Worm (Caenorhabditis elegans) whole organism, early embryonic: ENCODE results near the gene flp-6.
A peak's percentile ranks its signal among the peaks of the same experiment; 100 is the strongest.

Experiments used
- B0310.2 ChIP-seq: sonication (generic microtip); optimal IDR thresholded peaks from 2 replicates; lab custom pipeline; 2016; ENCODE audit warnings: mild to moderate bottlenecking, missing genetic modification characterization, missing compliant biosample characterization
- F13C5.2 ChIP-seq: sonication (generic microtip); optimal IDR thresholded peaks from 2 replicates; lab custom pipeline; 2017; ENCODE audit warnings: mild to moderate bottlenecking, missing genetic modification characterization, inconsistent platforms, missing compliant biosample characterization
- aly-1 ChIP-seq: sonication (generic microtip); optimal IDR thresholded peaks from 2 replicates; lab custom pipeline; 2016; ENCODE audit warnings: missing genetic modification characterization, missing compliant biosample characterization
- ama-1 ChIP-seq: fragments of 150-350 bp; optimal IDR thresholded peaks from 2 replicates; lab custom pipeline; 2014
- ceh-13 ChIP-seq: fragments of 200-800 bp; sonication (Bioruptor generic); optimal IDR thresholded peaks from 2 replicates; lab custom pipeline; 2018; ENCODE audit warnings: mild to moderate bottlenecking, missing genetic modification characterization, missing compliant biosample characterization
- ceh-36 ChIP-seq: sonication (generic microtip); optimal IDR thresholded peaks from 2 replicates; lab custom pipeline; 2016; ENCODE audit warnings: missing genetic modification characterization, inconsistent platforms, missing compliant biosample characterization
- ets-7 ChIP-seq: sonication (generic microtip); optimal IDR thresholded peaks from 2 replicates; lab custom pipeline; 2016; ENCODE audit warnings: missing genotype, missing genetic modification characterization, missing compliant biosample characterization
- flt-1 ChIP-seq: fragments of 200-800 bp; sonication (Bioruptor generic); IDR thresholded peaks from 2 replicates; pipeline ENCODE4 v1.3.6; 2022; ENCODE audit warnings: missing genetic modification characterization, missing compliant biosample characterization
- hmbx-1 ChIP-seq: sonication (generic microtip); optimal IDR thresholded peaks from 2 replicates; lab custom pipeline; 2016; ENCODE audit warnings: mild to moderate bottlenecking, missing genetic modification characterization, missing compliant biosample characterization
- hmg-4 ChIP-seq: fragments of 200-800 bp; sonication (Bioruptor generic); optimal IDR thresholded peaks from 2 replicates; lab custom pipeline; 2018; ENCODE audit warnings: mild to moderate bottlenecking, missing genetic modification characterization, missing compliant biosample characterization
- hnd-1 ChIP-seq: sonication (generic microtip); optimal IDR thresholded peaks from 2 replicates; lab custom pipeline; 2016; ENCODE audit warnings: missing genetic modification characterization, missing compliant biosample characterization
- pes-1 ChIP-seq: fragments of 200-800 bp; sonication (Bioruptor generic); IDR thresholded peaks from 2 replicates; pipeline ENCODE4 v1.3.6; 2022; ENCODE audit warnings: missing genetic modification reagents, missing genetic modification characterization, missing compliant biosample characterization
- scrt-1 ChIP-seq: fragments of 200-800 bp; sonication (Bioruptor generic); IDR thresholded peaks from 2 replicates; pipeline ENCODE4 v1.3.6; 2022; ENCODE audit warnings: missing genetic modification characterization, missing compliant biosample characterization
- sea-1 ChIP-seq: fragments of 200-800 bp; sonication (Bioruptor generic); conservative IDR thresholded peaks from 2 replicates; pipeline ENCODE4 v1.3.6; 2022; ENCODE audit warnings: missing genetic modification characterization, missing compliant biosample characterization
- tbx-11 ChIP-seq: fragments of 200-800 bp; sonication (Bioruptor generic); IDR thresholded peaks from 2 replicates; pipeline ENCODE4 v1.3.6; 2022; ENCODE audit warnings: missing genetic modification characterization, missing compliant biosample characterization
- tbx-37 ChIP-seq: fragments of 200-800 bp; sonication (Bioruptor generic); conservative IDR thresholded peaks from 2 replicates; pipeline ENCODE4 v1.3.6; 2022; ENCODE audit warnings: missing genetic modification reagents, missing genetic modification characterization, missing compliant biosample characterization
- tra-4 ChIP-seq: sonication (generic microtip); optimal IDR thresholded peaks from 2 replicates; lab custom pipeline; 2017; ENCODE audit warnings: missing genetic modification characterization, missing compliant biosample characterization

Gene flp-6

DNA sequence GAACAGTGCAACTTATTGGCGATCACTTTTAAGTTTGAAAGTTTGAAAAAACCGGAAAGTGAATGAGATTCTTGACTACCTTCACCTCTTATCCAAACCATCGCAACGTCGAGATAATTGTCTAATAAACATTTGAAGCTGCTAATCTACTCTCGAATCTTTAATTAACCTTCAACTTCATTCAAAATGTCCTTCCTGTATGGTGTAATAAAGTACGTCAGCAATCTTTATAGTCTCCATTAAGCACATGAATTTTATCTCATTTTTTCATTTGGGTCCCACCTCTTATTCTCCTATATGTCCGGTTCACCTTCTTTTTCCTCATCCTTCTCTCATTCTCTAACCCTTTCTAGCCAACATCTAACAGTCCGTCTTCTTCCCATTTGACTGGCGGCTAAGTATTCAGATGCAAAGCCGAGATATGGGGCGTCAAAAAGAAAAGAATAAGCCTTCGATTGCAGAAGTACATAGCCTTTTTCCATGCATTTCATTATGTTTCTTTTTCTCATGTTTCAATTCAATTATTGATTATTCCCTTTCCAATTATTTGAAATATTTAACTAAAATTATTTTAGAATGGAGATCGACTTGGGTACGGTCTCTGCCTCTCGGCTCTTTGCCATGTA, 29.2 kb downstream of the flp-6 start, which contains the start of gene swt-5:
Gene swt-5 (plus strand): TSS at position 576 of the 626 bp plus-strand sequence.
- TF ChIP-seq ceh-36 (no peak), aly-1 (tag; lab: Kevin White, UChicago) (no peak), sea-1 (GFP tag; lab: Robert Waterston, UW) (no peak), F13C5.2 (tag; lab: Kevin White, UChicago) (no peak), tbx-37 (GFP tag; lab: Robert Waterston, UW) (no peak), tbx-11 (GFP tag; lab: Robert Waterston, UW) (no peak), ama-1 (no peak), ceh-13 (GFP tag; lab: Kevin White, UChicago) (no peak), tra-4 (tag; lab: Kevin White, UChicago) (no peak)

ce11 chrV:9503152-9503817, 31.5 kb downstream of the flp-6 start:
- TF ChIP-seq flt-1 (GFP tag; lab: Robert Waterston, UW): peak; percentile 96
- TF ChIP-seq scrt-1: peak; percentile 97
- TF ChIP-seq F13C5.2 (tag; lab: Kevin White, UChicago): peak; percentile 91
- peak; percentile 94 for TF ChIP-seq tbx-11 (GFP tag; lab: Robert Waterston, UW)
- TF ChIP-seq ama-1: no peak
- TF ChIP-seq ets-7 (tag; lab: Kevin White, UChicago): peak; percentile 76
- peak; percentile 74 for TF ChIP-seq hmbx-1
- peak; percentile 96 for TF ChIP-seq sea-1 (GFP tag; lab: Robert Waterston, UW)
- TF ChIP-seq pes-1 (GFP tag; lab: Robert Waterston, UW): no peak; the same call in 1 of the 2 replicates
- peak; percentile 96 for TF ChIP-seq hmg-4 (GFP tag; lab: Kevin White, UChicago)
- TF ChIP-seq B0310.2: peak; percentile 93
- TF ChIP-seq ceh-36: peak; percentile 91
- peak; percentile 91 for TF ChIP-seq aly-1 (tag; lab: Kevin White, UChicago)
- TF ChIP-seq ceh-13 (GFP tag; lab: Kevin White, UChicago): peak; percentile 84
- TF ChIP-seq tra-4 (tag; lab: Kevin White, UChicago): peak; percentile 75
- TF ChIP-seq tbx-37 (GFP tag; lab: Robert Waterston, UW): peak; percentile 92
- TF ChIP-seq hnd-1 (tag; lab: Kevin White, UChicago): peak; percentile 87

DNA sequence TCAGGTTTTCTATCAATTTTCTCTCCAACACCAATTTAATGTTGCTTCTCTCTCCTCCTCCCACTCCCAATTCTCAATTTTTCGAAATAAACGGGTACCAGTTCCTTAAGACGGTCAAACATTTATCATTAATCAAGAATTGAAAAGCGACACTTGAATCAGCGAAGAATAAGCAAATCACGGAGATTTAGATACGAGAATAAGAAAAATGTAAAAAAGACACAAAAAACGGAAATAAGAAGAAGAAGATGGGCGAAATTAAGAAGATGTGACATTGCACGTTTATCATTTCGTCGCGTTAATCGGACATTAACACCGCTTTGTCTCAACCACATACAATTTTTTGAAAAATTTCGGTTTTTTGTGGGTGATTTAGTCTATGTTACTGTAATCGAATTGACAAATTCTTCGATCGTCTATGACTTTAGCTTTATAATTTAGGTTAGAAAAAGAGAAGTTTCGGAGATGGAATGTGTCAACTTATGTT, 32.7 kb downstream of the flp-6 start, which contains the start of gene haao-1:
Gene haao-1 (plus strand): TSS at position 437 of the 487 bp plus-strand sequence.
- no peak for TF ChIP-seq pes-1 (GFP tag; lab: Robert Waterston, UW)
- no peak for TF ChIP-seq sea-1 (GFP tag; lab: Robert Waterston, UW)
- no peak for TF ChIP-seq tbx-11 (GFP tag; lab: Robert Waterston, UW)
- no peak for TF ChIP-seq scrt-1
- TF ChIP-seq hmg-4 (GFP tag; lab: Kevin White, UChicago): no peak
- TF ChIP-seq ceh-13 (GFP tag; lab: Kevin White, UChicago): no peak

- TF ChIP-seq ets-7 (tag; lab: Kevin White, UChicago) (no peak), hnd-1 (tag; lab: Kevin White, UChicago) (no peak), tbx-37 (GFP tag; lab: Robert Waterston, UW) (no peak), hmbx-1 (no peak), tra-4 (tag; lab: Kevin White, UChicago) (no peak), aly-1 (tag; lab: Kevin White, UChicago) (no peak)
These were observed 35.2 kb downstream of the flp-6 start for ce11 chrV:9506931-9507330.

ce11 chrV:9507742-9508141, 36.0 kb downstream of the flp-6 start, which contains the start of gene acs-14:
TSS of gene acs-14 (plus strand) at chrV:9508132.
- TF ChIP-seq tra-4 (tag; lab: Kevin White, UChicago) (no peak), hmbx-1 (no peak), ets-7 (tag; lab: Kevin White, UChicago) (no peak), ceh-13 (GFP tag; lab: Kevin White, UChicago) (no peak), aly-1 (tag; lab: Kevin White, UChicago) (no peak), sea-1 (GFP tag; lab: Robert Waterston, UW) (no peak), flt-1 (GFP tag; lab: Robert Waterston, UW) (no peak), ama-1 (no peak), tbx-37 (GFP tag; lab: Robert Waterston, UW) (no peak), ceh-36 (no peak), scrt-1 (no peak)

- no peak for TF ChIP-seq scrt-1
- TF ChIP-seq aly-1 (tag; lab: Kevin White, UChicago): no peak
- TF ChIP-seq hnd-1 (tag; lab: Kevin White, UChicago): no peak
These were observed 37.8 kb downstream of the flp-6 start for ce11 chrV:9509597-9509996.

DNA sequence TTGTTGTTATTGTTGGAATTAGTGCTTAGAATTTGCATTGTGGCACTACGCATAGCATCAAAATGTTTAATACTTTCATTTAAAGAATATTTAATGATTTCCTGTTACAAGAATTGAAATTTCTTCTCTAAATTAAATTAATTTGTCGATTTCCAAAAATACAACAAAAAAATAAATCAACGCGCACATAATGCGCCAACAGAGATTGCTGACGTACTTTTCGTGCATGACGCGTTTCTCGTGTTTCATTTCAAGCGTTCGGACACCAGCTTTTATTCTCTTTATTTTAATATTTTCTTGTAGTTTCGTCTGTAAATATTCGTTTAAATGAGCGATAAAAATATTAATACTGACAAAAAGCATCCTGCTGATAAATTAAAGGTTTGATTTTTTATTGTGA, 41.8 kb downstream of the flp-6 start, which contains the start of gene eif-2Bdelta:
Gene eif-2Bdelta (plus strand): TSS at position 235 of the 400 bp plus-strand sequence.
- TF ChIP-seq flt-1 (GFP tag; lab: Robert Waterston, UW) (no peak), tbx-37 (GFP tag; lab: Robert Waterston, UW) (no peak), hmg-4 (GFP tag; lab: Kevin White, UChicago) (no peak), ceh-13 (GFP tag; lab: Kevin White, UChicago) (no peak), ceh-36 (no peak), ets-7 (tag; lab: Kevin White, UChicago) (no peak)
